Fruit fly (Drosophila melanogaster) Kc167 (cell line): ENCODE measurements around the gene CG17298.

Experiments
- Myc ChIP-seq: fragments of >200 bp; optimal IDR thresholded peaks from 2 replicates; lab custom pipeline; 2017; ENCODE audit warnings: missing external identifiers
- Sin3A ChIP-seq: fragments of >200 bp; optimal IDR thresholded peaks from 2 replicates; lab custom pipeline; 2018; ENCODE audit warnings: missing external identifiers
- h ChIP-seq: fragments of >200 bp; optimal IDR thresholded peaks from 3 replicates; lab custom pipeline; 2018; ENCODE audit warnings: missing external identifiers
- insv ChIP-seq: fragments of >200 bp; optimal IDR thresholded peaks from 3 replicates; lab custom pipeline; 2018; ENCODE audit warnings: missing external identifiers
- psq ChIP-seq: fragments of >200 bp; optimal IDR thresholded peaks from 2 replicates; lab custom pipeline; 2017; ENCODE audit warnings: missing external identifiers
- ttk ChIP-seq: sonication (Bioruptor generic); optimal IDR thresholded peaks from 2 replicates; lab custom pipeline; 2017; ENCODE audit warnings: missing external identifiers

CG17298 gene

DNA sequence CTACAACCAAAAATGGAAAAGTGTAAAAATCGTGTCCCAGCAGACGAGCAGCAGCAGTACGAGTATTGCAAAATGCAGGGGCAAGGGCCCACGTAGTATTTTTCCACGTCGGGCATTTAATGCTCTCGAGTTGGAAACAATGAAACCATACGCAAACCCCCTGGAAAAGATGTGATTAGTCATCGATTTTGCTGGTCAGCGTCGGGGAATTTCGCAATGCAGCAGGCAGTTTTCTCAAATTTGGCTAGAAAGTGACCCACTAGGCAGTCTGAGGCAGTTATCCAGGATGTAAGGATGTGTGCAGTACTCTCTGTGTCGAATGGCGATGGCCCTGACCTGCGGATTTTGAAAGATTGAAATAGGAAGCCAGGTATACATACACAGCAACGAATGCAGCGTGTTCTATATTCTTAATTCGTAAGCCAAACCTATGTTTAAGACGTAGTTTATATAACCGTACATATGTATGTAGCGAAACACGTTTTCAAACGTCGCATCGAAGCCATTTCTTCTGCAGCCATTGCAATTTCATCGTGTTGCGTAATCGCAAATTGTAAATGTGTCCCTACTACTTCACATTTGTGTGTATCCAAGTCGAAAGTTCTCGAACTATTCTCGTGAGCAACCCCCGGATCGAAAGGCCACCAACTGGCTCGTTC, 13.9 kb downstream of the CG17298 start:
- TF ChIP-seq ttk (lab: Kevin White, UChicago) = no peak
- TF ChIP-seq Myc (lab: Kevin White, UChicago) = no peak
- no peak for TF ChIP-seq insv (lab: Kevin White, UChicago)
- TF ChIP-seq Sin3A = no peak
- no peak for TF ChIP-seq psq

DNA sequence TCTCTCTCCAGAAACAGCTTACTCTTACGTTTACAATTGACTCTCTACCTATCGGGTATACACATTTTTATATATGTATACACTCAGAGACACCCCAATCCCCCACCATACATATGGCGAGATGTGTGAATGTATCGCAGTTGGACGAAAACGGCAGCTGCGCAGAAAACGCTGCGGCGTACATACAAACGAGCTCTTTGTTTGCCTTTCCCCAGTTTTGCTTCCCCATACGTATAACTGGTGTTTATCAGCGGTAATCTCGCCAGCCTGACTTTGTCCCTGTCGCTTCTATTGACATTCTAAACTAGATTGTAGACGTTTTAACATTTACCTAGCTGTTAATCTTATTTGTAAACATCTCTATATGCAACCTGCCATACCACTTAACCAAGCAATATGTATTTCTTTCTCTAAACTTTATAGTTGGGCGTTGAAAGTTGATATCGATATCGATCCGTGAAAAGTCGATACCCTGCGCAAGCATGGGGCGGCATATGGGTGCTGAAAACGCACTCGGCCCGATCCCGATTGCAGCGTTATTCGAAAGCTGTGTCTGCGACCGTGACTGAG, 14.5 kb downstream of the CG17298 start:
- TF ChIP-seq psq (no peak), h (no peak), Sin3A (no peak), ttk (lab: Kevin White, UChicago) (no peak), insv (lab: Kevin White, UChicago) (no peak), Myc (lab: Kevin White, UChicago) (no peak)

DNA sequence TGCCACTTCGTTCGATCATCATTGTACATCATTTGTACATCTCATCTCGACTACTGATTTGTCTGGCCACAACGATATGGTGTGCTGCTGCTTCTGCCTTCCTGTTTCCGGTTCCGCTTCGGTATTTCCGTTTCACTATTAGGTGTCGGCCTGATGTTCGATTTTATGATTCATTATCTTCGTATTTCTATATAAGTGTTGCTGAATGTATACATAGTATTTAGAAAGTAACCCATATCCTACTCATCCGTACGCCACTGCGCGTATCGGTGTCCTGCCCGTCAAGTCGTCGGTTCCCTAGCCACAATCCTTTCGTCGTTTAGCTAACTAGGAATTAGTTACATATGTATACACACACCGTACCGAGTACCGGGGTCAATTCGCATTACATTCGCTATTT, 36.1 kb downstream of the CG17298 start:
- TF ChIP-seq insv (lab: Kevin White, UChicago) = no peak

DNA sequence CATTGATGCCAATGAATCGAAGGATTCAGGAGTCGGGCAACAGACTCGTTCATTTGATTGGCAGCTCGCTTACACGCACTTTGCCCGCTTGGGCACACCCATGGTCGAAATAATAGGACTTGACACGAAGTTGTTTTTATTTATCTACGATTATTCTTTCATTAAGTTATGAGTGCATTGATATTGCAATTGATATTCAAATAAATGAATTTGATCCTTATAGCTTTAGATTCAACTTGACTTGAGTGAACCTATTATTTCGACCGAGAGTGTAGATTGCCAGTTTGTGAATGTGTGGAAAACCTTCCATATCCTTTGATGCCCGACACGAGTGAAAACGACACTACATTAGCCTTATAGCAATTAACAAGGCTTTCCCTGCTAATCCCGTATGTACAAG, 47.5 kb downstream of the CG17298 start:
- TF ChIP-seq insv (lab: Kevin White, UChicago) (no peak), h (no peak), psq (no peak), Myc (lab: Kevin White, UChicago) (no peak), ttk (lab: Kevin White, UChicago) (no peak), Sin3A (no peak)

DNA sequence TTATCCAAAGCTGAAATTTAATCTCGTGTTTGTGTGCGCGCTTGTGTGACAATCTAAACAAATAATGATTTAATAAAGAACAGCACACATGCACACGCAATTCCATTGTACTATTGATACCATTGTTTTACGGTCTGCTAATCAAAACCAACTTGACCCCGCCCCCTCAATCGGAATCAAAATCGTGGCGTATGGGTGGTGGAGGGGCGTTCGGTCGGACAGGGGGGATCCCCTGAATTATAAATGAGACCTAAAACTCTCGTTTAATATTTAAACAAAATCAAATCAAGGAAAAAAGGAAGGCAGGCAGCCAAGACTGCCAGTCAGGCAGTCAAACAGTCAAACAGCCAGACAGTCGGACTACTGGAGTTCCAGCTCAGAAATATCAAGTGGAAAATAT, 48.2 kb downstream of the CG17298 start:
- TF ChIP-seq psq (no peak), Myc (lab: Kevin White, UChicago) (no peak), ttk (lab: Kevin White, UChicago) (no peak), Sin3A (no peak), insv (lab: Kevin White, UChicago) (no peak), h (no peak)
